Worm (Caenorhabditis elegans) whole organism, L2 larva: ENCODE measurements around the gene hpo-40.

Experiments
- C34F6.9 ChIP-seq: fragments of 150-350 bp; optimal IDR thresholded peaks from 2 replicates; lab custom pipeline; 2014; ENCODE audit warnings: missing biosample characterization, missing genetic modification characterization
- F13H6.1 ChIP-seq: sonication (generic microtip); optimal IDR thresholded peaks from 2 replicates; lab custom pipeline; 2016; ENCODE audit warnings: missing genetic modification characterization, missing compliant biosample characterization
- R02D3.7 ChIP-seq: fragments of 150-350 bp; optimal IDR thresholded peaks from 2 replicates; lab custom pipeline; 2014; ENCODE audit warnings: missing biosample characterization, missing genetic modification characterization
- Y55F3AM.14 ChIP-seq: fragments of 200-800 bp; sonication (Bioruptor generic); optimal IDR thresholded peaks from 2 replicates; lab custom pipeline; 2018; ENCODE audit warnings: mild to moderate bottlenecking, missing genetic modification characterization, missing compliant biosample characterization
- ZK546.5 ChIP-seq: sonication (generic microtip); optimal IDR thresholded peaks from 2 replicates; lab custom pipeline; 2017; ENCODE audit warnings: missing biosample characterization, missing genetic modification characterization
- alr-1 ChIP-seq: fragments of 150-350 bp; optimal IDR thresholded peaks from 2 replicates; lab custom pipeline; 2014; ENCODE audit warnings: missing biosample characterization, missing genetic modification characterization
- aly-2 ChIP-seq: fragments of 150-350 bp; optimal IDR thresholded peaks from 2 replicates; lab custom pipeline; 2014; ENCODE audit warnings: missing biosample characterization, missing genetic modification characterization
- ama-1 ChIP-seq: fragments of 150-350 bp; optimal IDR thresholded peaks from 2 replicates; lab custom pipeline; 2018; ENCODE audit warnings: inconsistent platforms
- blmp-1 ChIP-seq: sonication (generic microtip); optimal IDR thresholded peaks from 2 replicates; lab custom pipeline; 2017; ENCODE audit warnings: missing genetic modification characterization, mild to moderate bottlenecking, missing compliant biosample characterization, antibody characterized with exemption, moderate library complexity; ENCODE audit not compliant: insufficient read depth
- ceh-16 ChIP-seq: fragments of 150-350 bp; optimal IDR thresholded peaks from 2 replicates; lab custom pipeline; 2014; ENCODE audit warnings: missing biosample characterization, missing genetic modification characterization
- ceh-82 ChIP-seq: fragments of 150-350 bp; optimal IDR thresholded peaks from 2 replicates; lab custom pipeline; 2014; ENCODE audit warnings: missing biosample characterization, missing genetic modification characterization
- crh-2 ChIP-seq: sonication (generic microtip); optimal IDR thresholded peaks from 2 replicates; lab custom pipeline; 2017; ENCODE audit warnings: missing biosample characterization, missing genetic modification characterization
- dmd-4 ChIP-seq: sonication (generic microtip); optimal IDR thresholded peaks from 2 replicates; lab custom pipeline; 2017; ENCODE audit warnings: missing biosample characterization, missing genetic modification characterization
- egl-27 ChIP-seq: sonication (generic microtip); optimal IDR thresholded peaks from 3 replicates; lab custom pipeline; 2017; ENCODE audit warnings: missing biosample characterization, missing genetic modification reagents, missing genetic modification characterization
- elt-1 ChIP-seq: fragments of 150-350 bp; optimal IDR thresholded peaks from 2 replicates; lab custom pipeline; 2014; ENCODE audit warnings: missing biosample characterization, missing genetic modification characterization
- elt-3 ChIP-seq: sonication (generic microtip); optimal IDR thresholded peaks from 2 replicates; lab custom pipeline; 2017; ENCODE audit warnings: missing biosample characterization, missing genetic modification characterization
- fos-1 ChIP-seq: fragments of 150-350 bp; optimal IDR thresholded peaks from 2 replicates; lab custom pipeline; 2014; ENCODE audit warnings: missing biosample characterization, missing genetic modification characterization
- gmeb-1 ChIP-seq: fragments of 150-350 bp; optimal IDR thresholded peaks from 2 replicates; lab custom pipeline; 2014; ENCODE audit warnings: missing biosample characterization, missing genetic modification characterization
- lin-11 ChIP-seq: fragments of 150-350 bp; sonication (generic microtip); optimal IDR thresholded peaks from 2 replicates; lab custom pipeline; 2014; ENCODE audit warnings: missing biosample characterization, missing genetic modification characterization, inconsistent platforms, mixed read lengths
- lin-13 ChIP-seq: fragments of 150-350 bp; optimal IDR thresholded peaks from 2 replicates; lab custom pipeline; 2014; ENCODE audit warnings: missing biosample characterization, missing genetic modification reagents, missing genetic modification characterization
- lin-39 ChIP-seq: fragments of 150-350 bp; optimal IDR thresholded peaks from 2 replicates; lab custom pipeline; 2014; ENCODE audit warnings: missing biosample characterization, missing genetic modification reagents, missing genetic modification characterization
- lsy-2 ChIP-seq, 2 experiments: fragments of 150-350 bp in 1 of 2; sonication (generic microtip) in 1 of 2; optimal IDR thresholded peaks; 2 replicates each; lab custom pipeline; 2014 to 2017; ENCODE audit warnings: missing biosample characterization in 2 of 2, missing genetic modification characterization in 2 of 2
- mab-5 ChIP-seq: fragments of 150-350 bp; optimal IDR thresholded peaks from 2 replicates; lab custom pipeline; 2014; ENCODE audit warnings: missing biosample characterization, missing genetic modification characterization
- mbf-1 ChIP-seq: sonication (generic microtip); optimal IDR thresholded peaks from 2 replicates; lab custom pipeline; 2017; ENCODE audit warnings: missing biosample characterization, missing genetic modification characterization
- mdl-1 ChIP-seq, 2 experiments: fragments of 150-350 bp in 1 of 2; sonication (generic microtip) in 1 of 2; optimal IDR thresholded peaks; 2 replicates each; lab custom pipeline; 2017; ENCODE audit warnings: missing biosample characterization in 2 of 2, missing genetic modification characterization in 2 of 2
- nhr-10 ChIP-seq: sonication (generic microtip); optimal IDR thresholded peaks from 2 replicates; lab custom pipeline; 2017; ENCODE audit warnings: missing biosample characterization, missing genetic modification characterization
- nhr-11 ChIP-seq: fragments of 150-350 bp; optimal IDR thresholded peaks from 2 replicates; lab custom pipeline; 2014; ENCODE audit warnings: missing biosample characterization, missing genetic modification characterization
- nhr-12 ChIP-seq: fragments of 150-350 bp; optimal IDR thresholded peaks from 2 replicates; lab custom pipeline; 2014; ENCODE audit warnings: missing biosample characterization, missing genetic modification characterization
- nhr-129 ChIP-seq: fragments of 150-350 bp; optimal IDR thresholded peaks from 2 replicates; lab custom pipeline; 2014; ENCODE audit warnings: missing biosample characterization, missing genetic modification characterization
- nhr-21 ChIP-seq: fragments of 150-350 bp; optimal IDR thresholded peaks from 2 replicates; lab custom pipeline; 2014; ENCODE audit warnings: missing biosample characterization, missing genetic modification characterization
- nhr-23 ChIP-seq: fragments of 150-350 bp; optimal IDR thresholded peaks from 2 replicates; lab custom pipeline; 2014; ENCODE audit warnings: missing biosample characterization, missing genetic modification reagents, missing genetic modification characterization
- nhr-237 ChIP-seq: fragments of 150-350 bp; optimal IDR thresholded peaks from 2 replicates; lab custom pipeline; 2014; ENCODE audit warnings: missing biosample characterization, missing genetic modification characterization
- nhr-25 ChIP-seq: fragments of 150-350 bp; sonication (generic microtip); optimal IDR thresholded peaks from 3 replicates; lab custom pipeline; 2014; ENCODE audit warnings: missing biosample characterization, missing genetic modification characterization
- nhr-6 ChIP-seq: fragments of 150-350 bp; optimal IDR thresholded peaks from 2 replicates; lab custom pipeline; 2014; ENCODE audit warnings: missing biosample characterization, missing genetic modification characterization
- nhr-77 ChIP-seq: fragments of 150-350 bp; optimal IDR thresholded peaks from 2 replicates; lab custom pipeline; 2014; ENCODE audit warnings: missing biosample characterization, missing genetic modification characterization
- peb-1 ChIP-seq: fragments of 150-350 bp; optimal IDR thresholded peaks from 2 replicates; lab custom pipeline; 2014; ENCODE audit warnings: missing biosample characterization, missing genetic modification characterization
- sem-4 ChIP-seq: fragments of 150-350 bp; optimal IDR thresholded peaks from 2 replicates; lab custom pipeline; 2014; ENCODE audit warnings: missing biosample characterization, missing genetic modification reagents, missing genetic modification characterization
- skn-1 ChIP-seq: sonication (generic microtip); optimal IDR thresholded peaks from 2 replicates; lab custom pipeline; 2017; ENCODE audit warnings: missing biosample characterization, missing genetic modification characterization
- sma-3 ChIP-seq: sonication (generic microtip); optimal IDR thresholded peaks from 2 replicates; lab custom pipeline; 2016; ENCODE audit warnings: missing genetic modification reagents, missing genetic modification characterization, missing compliant biosample characterization
- sma-9 ChIP-seq, 2 experiments: fragments of 150-350 bp in 1 of 2; sonication (generic microtip) in 1 of 2; optimal IDR thresholded peaks; 2 replicates each; lab custom pipeline; 2014 to 2016; ENCODE audit warnings: missing genetic modification characterization in 2 of 2, mild to moderate bottlenecking in 1 of 2, missing biosample characterization in 1 of 2, missing compliant biosample characterization in 1 of 2, missing genetic modification reagents in 1 of 2, moderate library complexity in 1 of 2
- snpc-4 ChIP-seq: fragments of 150-350 bp; optimal IDR thresholded peaks from 2 replicates; lab custom pipeline; 2014; ENCODE audit warnings: missing biosample characterization, missing genetic modification characterization
- unc-39 ChIP-seq: fragments of 150-350 bp; optimal IDR thresholded peaks from 2 replicates; lab custom pipeline; 2014; ENCODE audit warnings: missing biosample characterization, missing genetic modification characterization
- unc-55 ChIP-seq: fragments of 150-350 bp; sonication (generic microtip); optimal IDR thresholded peaks from 3 replicates; lab custom pipeline; 2014; ENCODE audit warnings: missing biosample characterization, missing genetic modification reagents, missing genetic modification characterization
- unc-62 ChIP-seq: fragments of 150-350 bp; optimal IDR thresholded peaks from 2 replicates; lab custom pipeline; 2014; ENCODE audit warnings: missing biosample characterization, missing genetic modification reagents, missing genetic modification characterization
- zag-1 ChIP-seq: fragments of 150-350 bp; optimal IDR thresholded peaks from 2 replicates; lab custom pipeline; 2014; ENCODE audit warnings: missing biosample characterization, missing genetic modification characterization
- ztf-1 ChIP-seq: fragments of 200-800 bp; sonication (Bioruptor generic); conservative IDR thresholded peaks from 2 replicates; pipeline ENCODE4 v1.3.6; 2022; ENCODE audit warnings: missing genetic modification characterization, missing compliant biosample characterization
- ztf-11 ChIP-seq: sonication (generic microtip); optimal IDR thresholded peaks from 2 replicates; lab custom pipeline; 2017; ENCODE audit warnings: missing biosample characterization, missing genetic modification characterization
- ztf-4 ChIP-seq: fragments of 150-350 bp; optimal IDR thresholded peaks from 2 replicates; lab custom pipeline; 2014; ENCODE audit warnings: missing biosample characterization, missing genetic modification characterization

The hpo-40 gene

DNA sequence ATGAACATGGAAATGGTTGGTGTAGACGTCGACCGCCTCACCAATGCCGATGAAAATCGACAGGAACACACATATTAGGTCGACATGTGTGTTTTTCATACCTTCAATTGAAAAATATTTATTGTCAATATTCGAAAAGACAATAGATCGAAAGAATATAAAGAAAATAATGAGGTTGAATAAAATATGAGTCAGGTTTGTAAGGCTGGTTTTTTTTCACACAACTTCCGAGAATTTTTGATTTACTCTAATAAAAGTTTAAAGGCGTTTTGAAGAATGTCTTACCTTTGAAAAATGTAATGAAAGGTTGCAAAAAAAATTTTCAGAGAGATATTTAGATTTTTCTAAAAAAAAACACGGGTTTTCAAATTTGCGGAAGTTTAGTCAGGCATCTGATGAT is 39.1 kb upstream of the hpo-40 start, which contains the start of gene egl-3:
TSS of gene egl-3 (minus strand) at position 101 of the 400 bp plus-strand sequence.
- no peak for TF ChIP-seq R02D3.7
- no peak for TF ChIP-seq Y55F3AM.14 (GFP tag; lab: Kevin White, UChicago)
- TF ChIP-seq nhr-6 (tag; lab: Kevin White, UChicago) = no peak
- TF ChIP-seq zag-1 (tag; lab: Kevin White, UChicago) = no peak
- no peak for TF ChIP-seq elt-3 (tag; lab: Kevin White, UChicago)
- no peak for TF ChIP-seq nhr-25
- TF ChIP-seq fos-1 = no peak
- TF ChIP-seq gmeb-1 = no peak
- no peak for TF ChIP-seq lin-11
- TF ChIP-seq nhr-23 (tag; lab: Kevin White, UChicago) = no peak
- TF ChIP-seq elt-1 (tag; lab: Kevin White, UChicago) = no peak
- no peak for TF ChIP-seq crh-2 (tag; lab: Kevin White, UChicago)
- TF ChIP-seq mab-5 (tag; lab: Kevin White, UChicago) = no peak
- TF ChIP-seq nhr-129 (tag; lab: Kevin White, UChicago) = no peak
- TF ChIP-seq snpc-4 (tag; lab: Kevin White, UChicago) = no peak
- no peak for TF ChIP-seq ztf-4 (tag; lab: Kevin White, UChicago)
- no peak for TF ChIP-seq nhr-10
- no peak for TF ChIP-seq F13H6.1

- TF ChIP-seq ama-1 (lab: Kevin White, UChicago) (no peak), unc-62 (GFP tag; lab: Kevin White, UChicago) (no peak), nhr-6 (tag; lab: Kevin White, UChicago) (peak; percentile 86), elt-1 (tag; lab: Kevin White, UChicago) (no peak), dmd-4 (tag; lab: Kevin White, UChicago) (no peak), F13H6.1 (peak; percentile 79), nhr-11 (tag; lab: Kevin White, UChicago) (no peak), ceh-16 (tag; lab: Kevin White, UChicago) (no peak), zag-1 (tag; lab: Kevin White, UChicago) (peak; percentile 95), blmp-1 (tag; lab: Kevin White, UChicago) (no peak), unc-55 (peak; percentile 96), crh-2 (tag; lab: Kevin White, UChicago) (peak; percentile 81), unc-39 (peak; percentile 60), skn-1 (tag; lab: Kevin White, UChicago) (no peak), nhr-10 (no peak), C34F6.9 (peak; percentile 95), peb-1 (tag; lab: Kevin White, UChicago) (no peak), nhr-21 (tag; lab: Kevin White, UChicago) (peak; percentile 55), lsy-2 (tag; optimal IDR thresholded peaks at IDR 0.05; lab: Kevin White, UChicago) (peak; percentile 68 to 83), lin-11 (peak; percentile 97), ztf-4 (tag; lab: Kevin White, UChicago) (peak; percentile 58), sma-3 (no peak), nhr-12 (tag; lab: Kevin White, UChicago) (no peak), nhr-23 (tag; lab: Kevin White, UChicago) (no peak), sma-9 (GFP tag; optimal IDR thresholded peaks at IDR 0.05; lab: Kevin White, UChicago) (peak; percentile 79), sma-9 (tag; optimal IDR thresholded peaks at IDR 0.05; lab: Kevin White, UChicago) (no peak), fos-1 (peak; percentile 39), alr-1 (tag; lab: Kevin White, UChicago) (no peak), nhr-237 (tag; lab: Kevin White, UChicago) (no peak), sem-4 (tag; lab: Kevin White, UChicago) (peak; percentile 67), gmeb-1 (no peak), ZK546.5 (tag; lab: Kevin White, UChicago) (no peak), elt-3 (tag; lab: Kevin White, UChicago) (no peak), ztf-11 (peak; percentile 40), lin-13 (GFP tag; lab: Kevin White, UChicago) (peak; percentile 67), mbf-1 (no peak), ceh-82 (tag; lab: Kevin White, UChicago) (no peak), aly-2 (tag; lab: Kevin White, UChicago) (no peak), snpc-4 (tag; lab: Kevin White, UChicago) (peak; percentile 46), nhr-77 (no peak), Y55F3AM.14 (GFP tag; lab: Kevin White, UChicago) (peak; percentile 59), egl-27 (tag; lab: Kevin White, UChicago) (peak; percentile 60), mdl-1 (tag; optimal IDR thresholded peaks at IDR 0.05; lab: Kevin White, UChicago) (peak; percentile 65 to 91), lin-39 (tag; lab: Kevin White, UChicago) (peak; percentile 66), ztf-1 (GFP tag; lab: Robert Waterston, UW) (no peak), mab-5 (tag; lab: Kevin White, UChicago) (peak; percentile 75), nhr-25 (no peak), nhr-129 (tag; lab: Kevin White, UChicago) (peak; percentile 92), R02D3.7 (no peak)
- TF ChIP-seq, all 48 proteins: peak for 23
Measured at ce11 chrV:10174632-10175075, 38.1 kb upstream of the hpo-40 start.
